Worm (Caenorhabditis elegans) whole organism, L4 larva: ENCODE results near the gene gcy-34.

Experiments
- F26F4.8 ChIP-seq: fragments of 200-800 bp; sonication (Bioruptor generic); conservative IDR thresholded peaks from 2 replicates; pipeline ENCODE4 v1.3.6; 2022; ENCODE audit warnings: missing genetic modification characterization, missing compliant biosample characterization
- R02D3.7 ChIP-seq: fragments of 150-350 bp; sonication (generic microtip); optimal IDR thresholded peaks from 3 replicates; lab custom pipeline; 2014; ENCODE audit warnings: missing biosample characterization, missing genetic modification characterization
- lin-15B ChIP-seq: fragments of 150-350 bp; sonication (generic microtip); optimal IDR thresholded peaks from 3 replicates; lab custom pipeline; 2014; ENCODE audit warnings: missing biosample characterization, missing genetic modification characterization
- madf-5 ChIP-seq, 2 experiments: fragments of 200-800 bp; sonication (Bioruptor generic); IDR thresholded peaks; 2 replicates each; pipeline ENCODE4 v1.3.6; 2022; ENCODE audit warnings: missing compliant biosample characterization in 2 of 2, missing genetic modification characterization in 2 of 2
- nhr-25 ChIP-seq: sonication (generic microtip); optimal IDR thresholded peaks from 2 replicates; lab custom pipeline; 2017; ENCODE audit warnings: missing genetic modification characterization, mild to moderate bottlenecking, missing compliant biosample characterization, antibody characterized with exemption, moderate library complexity, borderline replicate concordance; ENCODE audit not compliant: insufficient read depth
- pqm-1 ChIP-seq: sonication (generic microtip); optimal IDR thresholded peaks from 2 replicates; lab custom pipeline; 2017; ENCODE audit warnings: missing biosample characterization, missing genetic modification characterization
- unc-62 ChIP-seq, 3 experiments: fragments of 150-350 bp in 1 of 3; sonication (generic microtip); optimal IDR thresholded peaks in 2 of 3; peaks in 1 of 3; 1 replicate in 1 of 3; 2 replicates in 2 of 3; lab custom pipeline; 2014 to 2017; ENCODE audit warnings: missing biosample characterization in 3 of 3, missing genetic modification characterization in 3 of 3, missing genetic modification reagents in 3 of 3, missing genotype in 1 of 3

DNA sequence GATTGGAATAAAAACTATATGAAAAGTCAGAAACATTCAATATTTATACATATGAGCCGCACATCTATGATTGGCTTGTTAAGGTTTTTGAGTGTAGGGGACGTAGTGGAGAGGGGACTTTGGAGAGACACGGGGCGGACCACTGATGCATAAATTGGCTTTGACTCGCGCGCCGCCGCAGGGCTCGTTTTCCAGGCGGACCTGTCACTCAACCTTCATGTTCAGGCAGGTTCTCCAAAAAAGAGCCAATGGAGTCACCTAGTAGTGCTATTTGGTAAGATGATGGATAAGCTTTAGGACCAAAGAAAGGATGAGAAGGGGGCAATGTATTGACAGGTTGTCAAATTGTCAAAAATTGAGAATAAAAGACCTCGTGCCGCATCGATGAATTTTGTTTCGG, 9.3 kb upstream of the gcy-34 start:
- TF ChIP-seq pqm-1 (tag; lab: Kevin White, UChicago) (no peak), R02D3.7 (tag; lab: Kevin White, UChicago) (no peak), lin-15B (tag; lab: Kevin White, UChicago) (no peak), madf-5 (GFP tag; IDR thresholded peaks at IDR 0.05; lab: Robert Waterston, UW) (no peak), unc-62 (GFP tag; optimal IDR thresholded peaks at IDR 0.05 in 1 of 2; lab: Kevin White, UChicago) (peak in 1 of 2 experiments; percentile 82), unc-62 (tag; optimal IDR thresholded peaks at IDR 0.05; lab: Kevin White, UChicago) (no peak), F26F4.8 (GFP tag; lab: Robert Waterston, UW) (no peak), nhr-25 (tag; lab: Kevin White, UChicago) (no peak)
